Worm (Caenorhabditis elegans) whole organism, L4 larva: Measurements from ENCODE around the gene F23H11.5.

Experiments
- F26F4.8 ChIP-seq: fragments of 200-800 bp; sonication (Bioruptor generic); conservative IDR thresholded peaks from 2 replicates; pipeline ENCODE4 v1.3.6; 2022; ENCODE audit warnings: missing genetic modification characterization, missing compliant biosample characterization
- R02D3.7 ChIP-seq: fragments of 150-350 bp; sonication (generic microtip); optimal IDR thresholded peaks from 3 replicates; lab custom pipeline; 2014; ENCODE audit warnings: missing biosample characterization, missing genetic modification characterization
- T26A8.4 ChIP-seq: fragments of 200-800 bp; sonication (Bioruptor generic); IDR thresholded peaks from 2 replicates; pipeline ENCODE4 v1.3.6; 2022; ENCODE audit warnings: missing genetic modification characterization, missing compliant biosample characterization
- Y48G9A.11 ChIP-seq: fragments of 200-800 bp; sonication (Bioruptor generic); IDR thresholded peaks from 2 replicates; pipeline ENCODE4 v1.3.6; 2022; ENCODE audit warnings: missing genetic modification reagents, missing genetic modification characterization, missing compliant biosample characterization
- aha-1 ChIP-seq: fragments of 150-350 bp; peaks from one replicate; lab custom pipeline; 2014; ENCODE audit warnings: missing biosample characterization, missing genetic modification characterization
- ceh-28 ChIP-seq: fragments of 150-350 bp; optimal IDR thresholded peaks from 2 replicates; lab custom pipeline; 2014; ENCODE audit warnings: missing biosample characterization, missing genetic modification reagents, missing genetic modification characterization
- ceh-32 ChIP-seq: sonication (generic microtip); optimal IDR thresholded peaks from 2 replicates; lab custom pipeline; 2016; ENCODE audit warnings: mild to moderate bottlenecking, missing genetic modification characterization, missing compliant biosample characterization; ENCODE audit not compliant: poor library complexity
- ceh-44 ChIP-seq: fragments of 200-800 bp; sonication (Bioruptor generic); IDR thresholded peaks from 2 replicates; pipeline ENCODE4 v1.3.6; 2022; ENCODE audit warnings: missing genetic modification reagents, missing genetic modification characterization, missing compliant biosample characterization
- daf-12 ChIP-seq: fragments of 150-350 bp; optimal IDR thresholded peaks from 2 replicates; lab custom pipeline; 2014; ENCODE audit warnings: missing biosample characterization, missing genetic modification reagents, missing genetic modification characterization
- daf-16 ChIP-seq, 3 experiments: sonication (generic microtip); optimal IDR thresholded peaks; 2 replicates each; lab custom pipeline; 2016 to 2017; ENCODE audit warnings: missing genetic modification characterization in 3 of 3, missing genetic modification reagents in 3 of 3, mild to moderate bottlenecking in 2 of 3, missing compliant biosample characterization in 2 of 3, missing biosample characterization in 1 of 3, moderate library complexity in 1 of 3
- daf-19 ChIP-seq: fragments of 200-800 bp; sonication (Bioruptor generic); conservative IDR thresholded peaks from 2 replicates; pipeline ENCODE4 v1.3.6; 2022; ENCODE audit warnings: missing genetic modification characterization, missing compliant biosample characterization
- dmd-6 ChIP-seq: fragments of 200-800 bp; sonication (Bioruptor generic); IDR thresholded peaks from 2 replicates; pipeline ENCODE4 v1.3.6; 2022; ENCODE audit warnings: missing genetic modification reagents, missing genetic modification characterization, missing compliant biosample characterization
- dpl-1 ChIP-seq: fragments of 150-350 bp; optimal IDR thresholded peaks from 2 replicates; lab custom pipeline; 2014; ENCODE audit warnings: missing biosample characterization, missing genetic modification reagents, missing genetic modification characterization
- dve-1 ChIP-seq: sonication (generic microtip); optimal IDR thresholded peaks from 2 replicates; lab custom pipeline; 2017; ENCODE audit warnings: antibody characterized with exemption, mild to moderate bottlenecking, missing genetic modification characterization, missing compliant biosample characterization; ENCODE audit not compliant: insufficient read depth
- egl-43 ChIP-seq: fragments of 200-800 bp; sonication (Bioruptor generic); IDR thresholded peaks from 2 replicates; pipeline ENCODE4 v1.3.6; 2022; ENCODE audit warnings: missing genetic modification reagents, missing genetic modification characterization, missing compliant biosample characterization
- hif-1 ChIP-seq, 2 experiments: sonication (generic microtip); optimal IDR thresholded peaks; 2 replicates each; lab custom pipeline; 2016 to 2017; ENCODE audit warnings: missing compliant biosample characterization in 2 of 2, missing genetic modification characterization in 2 of 2, missing genetic modification reagents in 2 of 2, missing genotype in 2 of 2, mild to moderate bottlenecking in 1 of 2
- hlh-11 ChIP-seq: fragments of 200-800 bp; sonication (Bioruptor generic); optimal IDR thresholded peaks from 2 replicates; lab custom pipeline; 2018; ENCODE audit warnings: mild to moderate bottlenecking, missing genetic modification characterization, missing compliant biosample characterization
- hlh-30 ChIP-seq: sonication (generic microtip); optimal IDR thresholded peaks from 2 replicates; lab custom pipeline; 2017; ENCODE audit warnings: antibody characterized with exemption, mild to moderate bottlenecking, missing genetic modification characterization, missing compliant biosample characterization; ENCODE audit not compliant: insufficient read depth
- lim-7 ChIP-seq: fragments of 200-800 bp; sonication (Bioruptor generic); IDR thresholded peaks from 2 replicates; pipeline ENCODE4 v1.3.6; 2022; ENCODE audit warnings: missing genetic modification characterization, missing compliant biosample characterization
- lin-13 ChIP-seq: fragments of 150-350 bp; optimal IDR thresholded peaks from 2 replicates; lab custom pipeline; 2014; ENCODE audit warnings: missing biosample characterization, missing genetic modification reagents, missing genetic modification characterization
- lin-29 ChIP-seq: fragments of 200-800 bp; sonication (Bioruptor generic); IDR thresholded peaks from 2 replicates; pipeline ENCODE4 v1.3.6; 2022; ENCODE audit warnings: missing genetic modification reagents, missing genetic modification characterization, missing compliant biosample characterization
- lin-38 ChIP-seq: fragments of 200-800 bp; sonication (Bioruptor generic); IDR thresholded peaks from 2 replicates; pipeline ENCODE4 v1.3.6; 2022; ENCODE audit warnings: missing genetic modification reagents, missing genetic modification characterization, missing compliant biosample characterization
- lir-3 ChIP-seq: sonication (generic microtip); optimal IDR thresholded peaks from 2 replicates; lab custom pipeline; 2016; ENCODE audit warnings: mild to moderate bottlenecking, missing genetic modification characterization, missing compliant biosample characterization
- lsy-2 ChIP-seq, 2 experiments: fragments of 150-350 bp in 1 of 2; sonication (generic microtip) in 1 of 2; optimal IDR thresholded peaks; 2 replicates each; lab custom pipeline; 2014 to 2017; ENCODE audit warnings: missing biosample characterization in 2 of 2, missing genetic modification characterization in 2 of 2
- mdl-1 ChIP-seq, 2 experiments: fragments of 150-350 bp in 1 of 2; sonication (generic microtip) in 1 of 2; optimal IDR thresholded peaks; 2 replicates each; lab custom pipeline; 2014 to 2017; ENCODE audit warnings: missing biosample characterization in 2 of 2, missing genetic modification characterization in 2 of 2
- mep-1 ChIP-seq: fragments of 150-350 bp; sonication (generic microtip); optimal IDR thresholded peaks from 3 replicates; lab custom pipeline; 2014; ENCODE audit warnings: missing biosample characterization, missing genetic modification characterization
- mxl-2 ChIP-seq: fragments of 200-800 bp; sonication (Bioruptor generic); conservative IDR thresholded peaks from 2 replicates; pipeline ENCODE4 v1.3.6; 2022; ENCODE audit warnings: missing genetic modification reagents, missing genetic modification characterization, missing compliant biosample characterization
- nhr-102 ChIP-seq: sonication (generic microtip); optimal IDR thresholded peaks from 2 replicates; lab custom pipeline; 2016; ENCODE audit warnings: mild to moderate bottlenecking, missing genetic modification characterization, moderate library complexity, missing compliant biosample characterization
- nhr-111 ChIP-seq: fragments of 200-800 bp; sonication (Bioruptor generic); optimal IDR thresholded peaks from 2 replicates; lab custom pipeline; 2018; ENCODE audit warnings: mild to moderate bottlenecking, missing genetic modification characterization, missing compliant biosample characterization
- nhr-25 ChIP-seq: sonication (generic microtip); optimal IDR thresholded peaks from 2 replicates; lab custom pipeline; 2017; ENCODE audit warnings: missing genetic modification characterization, mild to moderate bottlenecking, missing compliant biosample characterization, antibody characterized with exemption, moderate library complexity, borderline replicate concordance; ENCODE audit not compliant: insufficient read depth
- nhr-28 ChIP-seq: fragments of 150-350 bp; optimal IDR thresholded peaks from 2 replicates; lab custom pipeline; 2014; ENCODE audit warnings: missing biosample characterization, missing genetic modification characterization
- nhr-42 ChIP-seq: fragments of 200-800 bp; sonication (Bioruptor generic); IDR thresholded peaks from 2 replicates; pipeline ENCODE4 v1.3.6; 2022; ENCODE audit warnings: missing genetic modification characterization, missing compliant biosample characterization
- nhr-48 ChIP-seq: sonication (generic microtip); optimal IDR thresholded peaks from 2 replicates; lab custom pipeline; 2016; ENCODE audit warnings: mild to moderate bottlenecking, missing genetic modification characterization, missing compliant biosample characterization
- nhr-77 ChIP-seq: fragments of 150-350 bp; optimal IDR thresholded peaks from 2 replicates; lab custom pipeline; 2014; ENCODE audit warnings: missing biosample characterization, missing genetic modification characterization
- pha-4 ChIP-seq, 2 experiments: fragments of 150-350 bp in 1 of 2; fragments of 200-800 bp in 1 of 2; sonication (Bioruptor generic) in 1 of 2; IDR thresholded peaks in 1 of 2; optimal IDR thresholded peaks in 1 of 2; 2 replicates each; pipeline versions ENCODE4 v1.3.6 to Lab custom; 2014 to 2022; ENCODE audit warnings: missing genetic modification characterization in 2 of 2, missing genetic modification reagents in 2 of 2, missing biosample characterization in 1 of 2, missing compliant biosample characterization in 1 of 2
- pqm-1 ChIP-seq: sonication (generic microtip); optimal IDR thresholded peaks from 2 replicates; lab custom pipeline; 2017; ENCODE audit warnings: missing biosample characterization, missing genetic modification characterization
- rbr-2 ChIP-seq: sonication (generic microtip); optimal IDR thresholded peaks from 2 replicates; lab custom pipeline; 2016; ENCODE audit warnings: missing genotype, missing genetic modification characterization, missing compliant biosample characterization
- saeg-2 ChIP-seq: fragments of 200-800 bp; sonication (Bioruptor generic); IDR thresholded peaks from 2 replicates; pipeline ENCODE4 v1.3.6; 2022; ENCODE audit warnings: missing genetic modification reagents, missing genetic modification characterization, missing compliant biosample characterization
- snpc-4 ChIP-seq: fragments of 150-350 bp; optimal IDR thresholded peaks from 2 replicates; lab custom pipeline; 2014; ENCODE audit warnings: missing biosample characterization, missing genetic modification characterization
- unc-62 ChIP-seq, 3 experiments: fragments of 150-350 bp in 1 of 3; sonication (generic microtip); optimal IDR thresholded peaks in 2 of 3; peaks in 1 of 3; 1 replicate in 1 of 3; 2 replicates in 2 of 3; lab custom pipeline; 2014 to 2017; ENCODE audit warnings: missing biosample characterization in 3 of 3, missing genetic modification characterization in 3 of 3, missing genetic modification reagents in 3 of 3, missing genotype in 1 of 3
- zfp-2 ChIP-seq: sonication (generic microtip); optimal IDR thresholded peaks from 2 replicates; lab custom pipeline; 2016; ENCODE audit warnings: mild to moderate bottlenecking, missing genetic modification characterization, missing compliant biosample characterization
- zfp-3 ChIP-seq: fragments of 200-800 bp; sonication (Bioruptor generic); conservative IDR thresholded peaks from 2 replicates; pipeline ENCODE4 v1.3.6; 2022; ENCODE audit warnings: missing genetic modification reagents, missing genetic modification characterization, missing compliant biosample characterization

Gene F23H11.5

ce11 chrIII:907990-908389 lies 2.4 kb downstream of the F23H11.5 start (continued):
- TF ChIP-seq daf-16 (GFP tag; optimal IDR thresholded peaks at IDR 0.05; lab: Kevin White, UChicago) (no peak), daf-16 (tag; optimal IDR thresholded peaks at IDR 0.05; lab: Kevin White, UChicago) (no peak), lin-29 (GFP tag; lab: Robert Waterston, UW) (no peak), daf-12 (no peak), lin-13 (GFP tag; lab: Kevin White, UChicago) (no peak), mxl-2 (GFP tag; lab: Robert Waterston, UW) (no peak), nhr-25 (tag; lab: Kevin White, UChicago) (no peak), hlh-30 (tag; lab: Kevin White, UChicago) (peak; percentile 46), lin-38 (GFP tag; lab: Robert Waterston, UW) (no peak), hlh-11 (tag; lab: Kevin White, UChicago) (no peak), egl-43 (no peak), ceh-28 (no peak), nhr-77 (tag; lab: Kevin White, UChicago) (no peak), nhr-42 (GFP tag; lab: Robert Waterston, UW) (no peak), hif-1 (tag; optimal IDR thresholded peaks at IDR 0.05; lab: Kevin White, UChicago) (no peak), T26A8.4 (GFP tag; lab: Robert Waterston, UW) (peak; percentile 46; the same call in 1 of the 2 replicates), saeg-2 (GFP tag; lab: Robert Waterston, UW) (no peak), R02D3.7 (tag; lab: Kevin White, UChicago) (no peak), zfp-2 (tag; lab: Kevin White, UChicago) (no peak), unc-62 (GFP tag; optimal IDR thresholded peaks at IDR 0.05 in 1 of 2; lab: Kevin White, UChicago) (peak in 1 of 2 experiments; percentile 95), unc-62 (tag; optimal IDR thresholded peaks at IDR 0.05; lab: Kevin White, UChicago) (no peak), nhr-102 (tag; lab: Kevin White, UChicago) (no peak), lir-3 (tag; lab: Kevin White, UChicago) (no peak), ceh-44 (no peak), lim-7 (GFP tag; lab: Robert Waterston, UW) (no peak), ceh-32 (tag; lab: Kevin White, UChicago) (no peak)

ce11 chrIII:907311-907710 lies 3.1 kb downstream of the F23H11.5 start, which contains the start of gene F23H11.4:
Gene F23H11.4 (minus strand): TSS chrIII:907539.
- no peak for TF ChIP-seq dmd-6 (GFP tag; lab: Robert Waterston, UW)
- TF ChIP-seq snpc-4 (tag; lab: Kevin White, UChicago): no peak
- peak; percentile 73 for TF ChIP-seq aha-1 (tag; lab: Kevin White, UChicago)
- no peak for TF ChIP-seq mdl-1 (tag; optimal IDR thresholded peaks at IDR 0.05; lab: Kevin White, UChicago)
- no peak for TF ChIP-seq zfp-3 (GFP tag; lab: Robert Waterston, UW)

ce11 chrIII:901600-902250 lies 8.7 kb downstream of the F23H11.5 start:
- TF ChIP-seq nhr-48 (tag; lab: Kevin White, UChicago) (peak; percentile 14), saeg-2 (GFP tag; lab: Robert Waterston, UW) (no peak), dve-1 (peak; percentile 27), unc-62 (GFP tag; optimal IDR thresholded peaks at IDR 0.05 in 1 of 2; lab: Kevin White, UChicago) (peak in 1 of 2 experiments; percentile 87), unc-62 (tag; optimal IDR thresholded peaks at IDR 0.05; lab: Kevin White, UChicago) (no peak), rbr-2 (no peak), nhr-111 (GFP tag; lab: Kevin White, UChicago) (no peak), nhr-28 (peak; percentile 5), mep-1 (tag; lab: Kevin White, UChicago) (peak; percentile 6), daf-16 (GFP tag; optimal IDR thresholded peaks at IDR 0.05; lab: Kevin White, UChicago) (no peak), daf-16 (tag; optimal IDR thresholded peaks at IDR 0.05; lab: Kevin White, UChicago) (peak; percentile 17), Y48G9A.11 (peak; percentile 20; the same call in 1 of the 2 replicates), dpl-1 (GFP tag; lab: Kevin White, UChicago) (peak; percentile 70), dmd-6 (GFP tag; lab: Robert Waterston, UW) (peak; percentile 54), hlh-11 (tag; lab: Kevin White, UChicago) (peak; percentile 38), mxl-2 (GFP tag; lab: Robert Waterston, UW) (no peak), pha-4 (GFP tag; IDR thresholded peaks at IDR 0.05; lab: Robert Waterston, UW) (no peak), pha-4 (tag; optimal IDR thresholded peaks at IDR 0.05; lab: Kevin White, UChicago) (peak; percentile 0), lin-38 (GFP tag; lab: Robert Waterston, UW) (peak; percentile 92), aha-1 (tag; lab: Kevin White, UChicago) (peak; percentile 98), pqm-1 (tag; lab: Kevin White, UChicago) (peak; percentile 19), F26F4.8 (GFP tag; lab: Robert Waterston, UW) (no peak), daf-19 (0 out of 2 replicates have a peak, but pooled peaks have one; percentile 34), nhr-102 (tag; lab: Kevin White, UChicago) (no peak), lsy-2 (tag; optimal IDR thresholded peaks at IDR 0.05; lab: Kevin White, UChicago) (peak in 1 of 2 experiments; percentile 33)
